Fruit fly (Drosophila melanogaster): ENCODE results near the gene CG13833.

Gene CG13833

dm6 chr3R:23057390-23057789 lies 22.0 kb upstream of the CG13833 start:
- TF ChIP-seq CG8159 (tag; optimal IDR thresholded peaks at IDR 0.05) (no peak), EcR (GFP tag; optimal IDR thresholded peaks at IDR 0.05) (no peak)

DNA sequence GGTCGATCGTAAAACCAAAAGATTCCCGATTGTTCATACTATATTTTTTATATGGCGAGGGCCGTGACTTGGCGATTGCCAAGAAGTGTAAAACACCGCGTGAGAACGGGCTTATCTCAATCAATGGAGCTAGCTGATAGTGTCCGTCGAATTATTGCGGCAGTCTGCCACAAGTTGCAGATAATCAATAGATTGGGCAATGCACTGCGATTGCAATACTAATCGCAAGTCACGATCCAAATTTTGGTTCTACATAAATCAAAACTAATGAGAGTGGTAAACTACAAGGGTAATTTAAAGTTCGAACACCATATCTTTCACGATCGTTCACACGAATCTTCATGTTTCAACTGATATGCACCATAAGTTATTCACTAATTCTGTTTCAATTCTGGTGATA lies 21.4 kb upstream of the CG13833 start:
- TF ChIP-seq CG12605 (GFP tag; IDR thresholded peaks at IDR 0.05) (no peak), Snoo (tag; optimal IDR thresholded peaks at IDR 0.05) (no peak), CG14655 (GFP tag; optimal IDR thresholded peaks at IDR 0.05) (no peak), fd96Ca (GFP tag; IDR thresholded peaks at IDR 0.05) (no peak), CG34367 (tag; optimal IDR thresholded peaks at IDR 0.05) (no peak), CG8301 (tag; optimal IDR thresholded peaks at IDR 0.05) (no peak), CG4496 (GFP tag; IDR thresholded peaks at IDR 0.05) (no peak)

DNA sequence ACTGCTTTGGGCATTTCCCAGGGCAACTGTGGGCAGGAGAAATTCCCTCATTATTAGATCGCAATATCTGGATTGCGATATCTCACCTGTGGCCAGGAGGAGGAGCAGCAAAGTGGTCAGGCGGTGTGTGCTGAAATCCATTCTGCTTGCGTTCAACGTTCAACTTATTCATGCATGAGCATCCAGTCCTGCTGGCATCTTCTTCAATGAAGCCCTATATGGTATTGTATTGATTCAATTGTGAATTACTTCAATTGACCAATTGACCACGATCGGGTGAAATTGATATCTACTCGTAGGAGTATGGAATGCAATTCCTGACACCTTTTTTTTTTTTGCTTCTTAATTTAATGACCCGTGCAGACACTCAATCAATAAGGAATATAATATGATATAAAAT lies 20.8 kb upstream of the CG13833 start:
- no peak for TF ChIP-seq CG4496 (GFP tag; IDR thresholded peaks at IDR 0.05)

DNA sequence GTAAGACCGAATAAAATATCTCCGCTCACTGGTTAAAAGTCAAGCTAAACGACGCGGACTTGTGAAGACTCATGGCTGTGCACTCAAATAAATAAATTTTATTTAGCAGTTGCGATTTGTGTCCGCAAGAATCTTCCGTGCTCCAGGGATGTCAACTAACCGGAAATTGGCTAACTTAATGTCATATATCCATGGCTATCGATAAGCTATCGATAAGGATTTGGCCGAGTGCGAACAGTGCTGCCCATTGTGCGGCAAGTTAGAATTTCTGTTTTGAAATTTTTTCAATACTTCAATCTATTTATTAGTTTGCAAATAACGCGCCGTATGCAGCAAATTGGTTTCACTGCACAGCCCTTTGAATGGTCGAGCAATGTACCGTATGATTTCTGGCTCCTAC lies 18.6 kb upstream of the CG13833 start, which contains the start of gene p53:
TSS of gene p53 (minus strand) at position 147 of the 400 bp plus-strand sequence.
- TF ChIP-seq CG8159 (tag; optimal IDR thresholded peaks at IDR 0.05) (no peak), CG4496 (GFP tag; IDR thresholded peaks at IDR 0.05) (peak; percentile 83), CG34367 (tag; optimal IDR thresholded peaks at IDR 0.05) (peak; percentile 20), Ets98B (GFP tag; IDR thresholded peaks at IDR 0.05) (peak; percentile 42), Snoo (tag; optimal IDR thresholded peaks at IDR 0.05) (peak; percentile 71), D1 (tag; optimal IDR thresholded peaks at IDR 0.05) (no peak), Pif1A (GFP tag; optimal IDR thresholded peaks at IDR 0.05) (no peak), CG32121 (GFP tag; IDR thresholded peaks at IDR 0.05) (peak; percentile 28; the same call in 1 of the 2 replicates), fd96Ca (GFP tag; IDR thresholded peaks at IDR 0.05) (0 out of 3 replicates have a peak, but pooled peaks have one; percentile 20), CG15710 (tag; optimal IDR thresholded peaks at IDR 0.05) (peak; percentile 38), gl (tag; optimal IDR thresholded peaks at IDR 0.05) (peak; percentile 11), CG17806 (tag; optimal IDR thresholded peaks at IDR 0.05) (peak; percentile 56)

DNA sequence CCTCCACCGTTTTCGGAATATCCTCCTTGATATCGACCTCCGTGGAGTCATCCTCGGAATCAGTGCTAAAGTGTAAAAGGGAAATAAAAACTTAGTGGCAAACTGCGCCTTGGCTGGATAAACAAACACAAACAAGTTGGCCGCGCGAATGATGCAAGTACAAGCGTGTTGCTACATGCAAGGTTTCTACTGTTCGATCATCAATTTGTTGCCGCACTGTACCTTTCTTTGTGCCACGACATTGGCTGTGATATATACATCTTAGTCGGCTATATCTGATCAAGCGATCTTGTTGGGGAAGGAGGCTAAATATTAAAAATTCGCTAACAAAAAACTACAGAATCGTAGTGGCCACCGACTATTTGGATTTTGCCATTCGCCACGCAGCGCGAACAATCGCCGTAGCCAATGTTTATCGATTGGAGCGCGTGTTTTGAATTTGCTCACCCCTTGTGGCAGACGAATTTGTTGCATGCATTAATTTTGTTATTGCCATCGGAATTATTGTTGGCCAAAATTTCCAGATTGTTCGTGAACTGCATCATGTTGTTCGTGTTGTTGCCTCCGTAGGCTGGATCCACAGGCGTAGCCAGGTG lies 17.9 kb upstream of the CG13833 start:
- TF ChIP-seq EcR (GFP tag; optimal IDR thresholded peaks at IDR 0.05) = no peak
- no peak for TF ChIP-seq CG12605 (GFP tag; IDR thresholded peaks at IDR 0.05)
- no peak for TF ChIP-seq D1 (tag; optimal IDR thresholded peaks at IDR 0.05)
- TF ChIP-seq CG15710 (tag; optimal IDR thresholded peaks at IDR 0.05) = no peak
- TF ChIP-seq CG4496 (GFP tag; IDR thresholded peaks at IDR 0.05) = no peak
- TF ChIP-seq CG8159 (tag; optimal IDR thresholded peaks at IDR 0.05) = no peak
- no peak for TF ChIP-seq Pif1B (GFP tag; optimal IDR thresholded peaks at IDR 0.05)
- TF ChIP-seq rn (GFP tag; IDR thresholded peaks at IDR 0.05) = no peak
- no peak for TF ChIP-seq CG34367 (tag; optimal IDR thresholded peaks at IDR 0.05)
- TF ChIP-seq Snoo (tag; optimal IDR thresholded peaks at IDR 0.05) = no peak
- TF ChIP-seq Ets98B (GFP tag; IDR thresholded peaks at IDR 0.05) = no peak
- no peak for TF ChIP-seq CG8301 (tag; optimal IDR thresholded peaks at IDR 0.05)
- TF ChIP-seq CG17806 (tag; optimal IDR thresholded peaks at IDR 0.05) = no peak
- no peak for TF ChIP-seq CG9948 (tag; optimal IDR thresholded peaks at IDR 0.05)
- no peak for TF ChIP-seq CG14655 (GFP tag; optimal IDR thresholded peaks at IDR 0.05)
- no peak for TF ChIP-seq fd96Ca (GFP tag; IDR thresholded peaks at IDR 0.05)
- no peak for TF ChIP-seq CG32121 (GFP tag; IDR thresholded peaks at IDR 0.05)

dm6 chr3R:23051639-23052125 lies 16.3 kb upstream of the CG13833 start, which contains the start of gene Gr94a:
Gene Gr94a (plus strand): TSS chr3R:23051689.
- TF ChIP-seq Pif1A (GFP tag; optimal IDR thresholded peaks at IDR 0.05) (no peak), CG13204 (GFP tag; optimal IDR thresholded peaks at IDR 0.05) (no peak), CG8301 (tag; optimal IDR thresholded peaks at IDR 0.05) (no peak), CG15710 (tag; optimal IDR thresholded peaks at IDR 0.05) (no peak), CG4496 (GFP tag; IDR thresholded peaks at IDR 0.05) (no peak), CG32121 (GFP tag; IDR thresholded peaks at IDR 0.05) (no peak), CG34367 (tag; optimal IDR thresholded peaks at IDR 0.05) (no peak), gl (tag; optimal IDR thresholded peaks at IDR 0.05) (no peak), Ets98B (GFP tag; IDR thresholded peaks at IDR 0.05) (no peak), CG10348 (GFP tag; IDR thresholded peaks at IDR 0.05) (no peak)

DNA sequence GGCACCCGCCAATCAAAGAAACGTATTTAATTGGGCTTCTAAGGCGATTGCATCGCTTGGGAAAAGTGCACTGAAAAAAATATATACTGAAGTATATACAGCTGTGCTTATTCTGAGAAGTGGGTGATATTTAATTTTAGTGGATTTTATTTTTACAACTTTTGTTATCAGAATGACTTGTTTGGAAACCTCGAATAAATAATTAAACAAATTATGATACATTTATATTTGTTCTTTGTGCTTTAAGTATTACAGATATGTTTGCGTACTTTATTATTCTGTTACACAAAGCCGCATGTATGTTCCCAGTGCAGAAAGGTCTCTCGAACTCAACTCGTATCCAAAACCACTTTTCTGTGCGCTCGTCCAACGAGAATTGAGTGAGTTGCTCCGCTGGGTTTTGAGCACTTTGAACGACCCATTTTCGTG lies 13.3 kb upstream of the CG13833 start:
- TF ChIP-seq rn (GFP tag; IDR thresholded peaks at IDR 0.05) = peak; percentile 43; the same call in 1 of the 2 replicates
- TF ChIP-seq EcR (GFP tag; optimal IDR thresholded peaks at IDR 0.05) = no peak
- TF ChIP-seq CG17806 (tag; optimal IDR thresholded peaks at IDR 0.05) = peak; percentile 77
- no peak; the same call in 2 of the 3 replicates for TF ChIP-seq fd96Ca (GFP tag; IDR thresholded peaks at IDR 0.05)
- peak; percentile 63 for TF ChIP-seq D1 (tag; optimal IDR thresholded peaks at IDR 0.05)
- TF ChIP-seq gl (tag; optimal IDR thresholded peaks at IDR 0.05) = no peak
- peak; percentile 56; the same call in 1 of the 2 replicates for TF ChIP-seq CG12605 (GFP tag; IDR thresholded peaks at IDR 0.05)
- peak; percentile 72 for TF ChIP-seq CG4496 (GFP tag; IDR thresholded peaks at IDR 0.05)
- peak; percentile 90 for TF ChIP-seq CG32121 (GFP tag; IDR thresholded peaks at IDR 0.05)
- peak; percentile 86 for TF ChIP-seq Pif1B (GFP tag; optimal IDR thresholded peaks at IDR 0.05)
- TF ChIP-seq CG14655 (GFP tag; optimal IDR thresholded peaks at IDR 0.05) = peak; percentile 93
- TF ChIP-seq CG13204 (GFP tag; optimal IDR thresholded peaks at IDR 0.05) = no peak
- TF ChIP-seq CG15710 (tag; optimal IDR thresholded peaks at IDR 0.05) = peak; percentile 81
- peak; percentile 85 for TF ChIP-seq Snoo (tag; optimal IDR thresholded peaks at IDR 0.05)
- peak; percentile 83 for TF ChIP-seq CG9948 (tag; optimal IDR thresholded peaks at IDR 0.05)
- peak; percentile 88 for TF ChIP-seq CG8159 (tag; optimal IDR thresholded peaks at IDR 0.05)
- peak; percentile 52; the same call in 1 of the 2 replicates for TF ChIP-seq CG10348 (GFP tag; IDR thresholded peaks at IDR 0.05)
- TF ChIP-seq Ets98B (GFP tag; IDR thresholded peaks at IDR 0.05) = peak; percentile 72
- peak; percentile 91 for TF ChIP-seq CG8301 (tag; optimal IDR thresholded peaks at IDR 0.05)
- TF ChIP-seq CG34367 (tag; optimal IDR thresholded peaks at IDR 0.05) = peak; percentile 73
- peak; percentile 81 for TF ChIP-seq Pif1A (GFP tag; optimal IDR thresholded peaks at IDR 0.05)
